In genomic region chr2L:9698923-9699493, dm6 we compare ENCODE assay signal across 1 fruit fly cellular context.
TF ChIP-seq lines count a peak whose summit lies in the region.

Pka-C1 (minus strand) TSS chr2L:9699297.

TF ChIP-seq in whole organism, embryonic, 481 proteins besides CTCF, POLR2A, EP300 and RAD21 (continued from another document and continues in another):
- no peak for TF ChIP-seq da (GFP tag; optimal IDR thresholded peaks at IDR 0.05; lab: Kevin White, UChicago)
- no peak for TF ChIP-seq gsb (GFP tag; IDR thresholded peaks at IDR 0.05; lab: Robert Waterston, UW)
- peak; percentile 18; the same call in 1 of the 2 replicates for TF ChIP-seq inv (GFP tag; IDR thresholded peaks at IDR 0.05; lab: Robert Waterston, UW; ENCODE audit: partially characterized antibody)
- TF ChIP-seq C15 (GFP tag; IDR thresholded peaks at IDR 0.05; lab: Robert Waterston, UW): 0 out of 3 replicates have a peak, but pooled peaks have one; percentile 14
- TF ChIP-seq fu2 (GFP tag; optimal IDR thresholded peaks at IDR 0.05; lab: Kevin White, UChicago): no peak
- no peak for TF ChIP-seq Scr (GFP tag; IDR thresholded peaks at IDR 0.05; lab: Robert Waterston, UW; ENCODE audit: partially characterized antibody)
- no peak for TF ChIP-seq nau (GFP tag; optimal IDR thresholded peaks at IDR 0.05; lab: Kevin White, UChicago)
- TF ChIP-seq lov (optimal IDR thresholded peaks at IDR 0.05; lab: Kevin White, UChicago): no peak
- 0 out of 3 replicates have a peak, but pooled peaks have one; percentile 24 for TF ChIP-seq lov (GFP tag; IDR thresholded peaks at IDR 0.05; lab: Robert Waterston, UW)
- no peak for TF ChIP-seq Eip74EF (GFP tag; optimal IDR thresholded peaks at IDR 0.05; lab: Kevin White, UChicago)
- no peak for TF ChIP-seq CG10959 (GFP tag; IDR thresholded peaks at IDR 0.05; lab: Robert Waterston, UW)
- TF ChIP-seq CG4328 (GFP tag; optimal IDR thresholded peaks at IDR 0.05; lab: Kevin White, UChicago): no peak
- TF ChIP-seq wdn (GFP tag; IDR thresholded peaks at IDR 0.05; lab: Robert Waterston, UW): peak; percentile 50
- no peak for TF ChIP-seq CG11723 (GFP tag; optimal IDR thresholded peaks at IDR 0.05; lab: Kevin White, UChicago)
- peak; percentile 80 for TF ChIP-seq Ets65A (GFP tag; lab: Kevin White, UChicago)
- peak; percentile 7 for TF ChIP-seq Hr3 (GFP tag; optimal IDR thresholded peaks at IDR 0.05; lab: Kevin White, UChicago)
- TF ChIP-seq jumu (GFP tag; optimal IDR thresholded peaks at IDR 0.05; lab: Kevin White, UChicago): peak; percentile 35
- no peak for TF ChIP-seq shn (GFP tag; optimal IDR thresholded peaks at IDR 0.05; lab: Kevin White, UChicago)
- TF ChIP-seq ash1 (GFP tag; optimal IDR thresholded peaks at IDR 0.05; lab: Kevin White, UChicago): no peak
- no peak for TF ChIP-seq twi (tag; optimal IDR thresholded peaks at IDR 0.05; lab: Kevin White, UChicago)
- no peak for TF ChIP-seq CG31224 (GFP tag; IDR thresholded peaks at IDR 0.05; lab: Robert Waterston, UW)
- TF ChIP-seq CG11504 (tag; optimal IDR thresholded peaks at IDR 0.05; lab: Kevin White, UChicago): peak; percentile 51
- TF ChIP-seq CoRest (tag; optimal IDR thresholded peaks at IDR 0.05; lab: Kevin White, UChicago): peak; percentile 58
- peak; percentile 65 for TF ChIP-seq Lhr (GFP tag; optimal IDR thresholded peaks at IDR 0.05; lab: Kevin White, UChicago)
- TF ChIP-seq CG4730 (GFP tag; IDR thresholded peaks at IDR 0.05; lab: Robert Waterston, UW): no peak
- peak; percentile 11 for TF ChIP-seq az2 (GFP tag; optimal IDR thresholded peaks at IDR 0.05; lab: Kevin White, UChicago)
- peak; percentile 20; the same call in 1 of the 3 replicates for TF ChIP-seq CG16813 (GFP tag; IDR thresholded peaks at IDR 0.05; lab: Robert Waterston, UW; ENCODE audit: partially characterized antibody)
- no peak; the same call in 1 of the 2 replicates for TF ChIP-seq CG10321 (GFP tag; IDR thresholded peaks at IDR 0.05; lab: Robert Waterston, UW)
- TF ChIP-seq en (GFP tag; optimal IDR thresholded peaks at IDR 0.05; lab: Kevin White, UChicago): no peak
- TF ChIP-seq Hmr (GFP tag; optimal IDR thresholded peaks at IDR 0.05; lab: Kevin White, UChicago): peak; percentile 61
- peak; percentile 69; the same call in 2 of the 3 replicates for TF ChIP-seq CG11560 (tag; IDR thresholded peaks at IDR 0.05; lab: Robert Waterston, UW)
- peak; percentile 37 for TF ChIP-seq CG9437 (GFP tag; optimal IDR thresholded peaks at IDR 0.05; lab: Kevin White, UChicago)
- TF ChIP-seq YL-1 (GFP tag; optimal IDR thresholded peaks at IDR 0.05; lab: Kevin White, UChicago): peak; percentile 28
- no peak for TF ChIP-seq Antp (GFP tag; optimal IDR thresholded peaks at IDR 0.05; lab: Kevin White, UChicago)
- TF ChIP-seq CG12104 (GFP tag; optimal IDR thresholded peaks at IDR 0.05; lab: Kevin White, UChicago): no peak
- TF ChIP-seq CG7372 (GFP tag; IDR thresholded peaks at IDR 0.05; lab: Robert Waterston, UW): no peak
- 0 out of 3 replicates have a peak, but pooled peaks have one; percentile 14 for TF ChIP-seq ase (GFP tag; IDR thresholded peaks at IDR 0.05; lab: Robert Waterston, UW)
- no peak for TF ChIP-seq danr (GFP tag; IDR thresholded peaks at IDR 0.05; lab: Robert Waterston, UW)
- TF ChIP-seq CG8359 (GFP tag; optimal IDR thresholded peaks at IDR 0.05; lab: Kevin White, UChicago; ENCODE audit: borderline replicate concordance): no peak
- no peak for TF ChIP-seq CG6854 (GFP tag; optimal IDR thresholded peaks at IDR 0.05; lab: Kevin White, UChicago)
- TF ChIP-seq toy (GFP tag; IDR thresholded peaks at IDR 0.05; lab: Robert Waterston, UW): no peak
- TF ChIP-seq Vsx1 (GFP tag; optimal IDR thresholded peaks at IDR 0.05; lab: Kevin White, UChicago): no peak
- no peak for TF ChIP-seq CG13424 (tag; optimal IDR thresholded peaks at IDR 0.05; lab: Kevin White, UChicago)
- TF ChIP-seq sc (optimal IDR thresholded peaks at IDR 0.05; lab: Kevin White, UChicago): no peak
- no peak for TF ChIP-seq sc (GFP tag; optimal IDR thresholded peaks at IDR 0.05; lab: Kevin White, UChicago)
- TF ChIP-seq eve (GFP tag; optimal IDR thresholded peaks at IDR 0.05; lab: Kevin White, UChicago): peak in 1 of 2 experiments; percentile 83
- TF ChIP-seq gcm (GFP tag; optimal IDR thresholded peaks at IDR 0.05; lab: Kevin White, UChicago): peak; percentile 77
- no peak for TF ChIP-seq CG11695 (GFP tag; IDR thresholded peaks at IDR 0.05; lab: Robert Waterston, UW)
- no peak for TF ChIP-seq zen2 (GFP tag; IDR thresholded peaks at IDR 0.05; lab: Robert Waterston, UW; ENCODE audit: partially characterized antibody)
- peak; percentile 45 for TF ChIP-seq ato (GFP tag; IDR thresholded peaks at IDR 0.05; lab: Robert Waterston, UW; ENCODE audit: partially characterized antibody)
- no peak for TF ChIP-seq ara (GFP tag; IDR thresholded peaks at IDR 0.05; lab: Robert Waterston, UW)
- TF ChIP-seq Xbp1 (GFP tag; optimal IDR thresholded peaks at IDR 0.05; lab: Kevin White, UChicago): no peak
- no peak for TF ChIP-seq CG7928 (GFP tag; optimal IDR thresholded peaks at IDR 0.05; lab: Kevin White, UChicago)
- TF ChIP-seq zen (tag; optimal IDR thresholded peaks at IDR 0.05; lab: Kevin White, UChicago): peak; percentile 54
- no peak for TF ChIP-seq CG8281 (tag; optimal IDR thresholded peaks at IDR 0.05; lab: Kevin White, UChicago)
- peak; percentile 54 for TF ChIP-seq CG10543 (GFP tag; optimal IDR thresholded peaks at IDR 0.05; lab: Kevin White, UChicago)
- TF ChIP-seq CG17361 (GFP tag; IDR thresholded peaks at IDR 0.05; lab: Robert Waterston, UW): peak; percentile 45; the same call in 1 of the 3 replicates
- no peak for TF ChIP-seq PHDP (tag; optimal IDR thresholded peaks at IDR 0.05; lab: Kevin White, UChicago)
- TF ChIP-seq NC2α (GFP tag; optimal IDR thresholded peaks at IDR 0.05; lab: Kevin White, UChicago): no peak
- no peak for TF ChIP-seq schlank (tag; optimal IDR thresholded peaks at IDR 0.05; lab: Kevin White, UChicago)
- TF ChIP-seq Awh (GFP tag; IDR thresholded peaks at IDR 0.05; lab: Robert Waterston, UW): no peak
- peak; percentile 54 for TF ChIP-seq slbo (GFP tag; IDR thresholded peaks at IDR 0.05; lab: Robert Waterston, UW)
- no peak for TF ChIP-seq eyg (GFP tag; optimal IDR thresholded peaks at IDR 0.05; lab: Kevin White, UChicago)
- no peak for TF ChIP-seq ken (GFP tag; IDR thresholded peaks at IDR 0.05; lab: Robert Waterston, UW)
- TF ChIP-seq tin (GFP tag; optimal IDR thresholded peaks at IDR 0.05; lab: Kevin White, UChicago): no peak
- TF ChIP-seq tna (GFP tag; IDR thresholded peaks at IDR 0.05; lab: Robert Waterston, UW; ENCODE audit: partially characterized antibody): peak; percentile 19; the same call in 1 of the 2 replicates
- no peak for TF ChIP-seq CG34224 (GFP tag; IDR thresholded peaks at IDR 0.05; lab: Robert Waterston, UW; ENCODE audit: partially characterized antibody)
- TF ChIP-seq TFAM (GFP tag; optimal IDR thresholded peaks at IDR 0.05; lab: Kevin White, UChicago): no peak
- TF ChIP-seq chn (GFP tag; optimal IDR thresholded peaks at IDR 0.05; lab: Kevin White, UChicago): no peak
- peak; percentile 32 for TF ChIP-seq zf30C (GFP tag; optimal IDR thresholded peaks at IDR 0.05; lab: Kevin White, UChicago)
- no peak; the same call in 1 of the 2 replicates for TF ChIP-seq stc (GFP tag; IDR thresholded peaks at IDR 0.05; lab: Robert Waterston, UW)
- TF ChIP-seq sqz (GFP tag; optimal IDR thresholded peaks at IDR 0.05; lab: Kevin White, UChicago): peak; percentile 96
- TF ChIP-seq sr (GFP tag; IDR thresholded peaks at IDR 0.05; lab: Robert Waterston, UW): peak; percentile 35; the same call in 1 of the 3 replicates
- TF ChIP-seq CG12659 (GFP tag; optimal IDR thresholded peaks at IDR 0.05; lab: Kevin White, UChicago): peak; percentile 76
- peak; percentile 17 for TF ChIP-seq CG8924 (tag; optimal IDR thresholded peaks at IDR 0.05; lab: Kevin White, UChicago)
- no peak for TF ChIP-seq CG8944 (GFP tag; optimal IDR thresholded peaks at IDR 0.05; lab: Kevin White, UChicago)
- peak; percentile 25 for TF ChIP-seq nom (GFP tag; optimal IDR thresholded peaks at IDR 0.05; lab: Kevin White, UChicago)
- no peak for TF ChIP-seq D19B (GFP tag; optimal IDR thresholded peaks at IDR 0.05; lab: Kevin White, UChicago)
- no peak for TF ChIP-seq peb (GFP tag; IDR thresholded peaks at IDR 0.05; lab: Robert Waterston, UW)
- no peak for TF ChIP-seq CG12744 (GFP tag; optimal IDR thresholded peaks at IDR 0.05; lab: Kevin White, UChicago)
- TF ChIP-seq CG2875 (GFP tag; optimal IDR thresholded peaks at IDR 0.05; lab: Kevin White, UChicago): no peak
- TF ChIP-seq Fer3 (tag; optimal IDR thresholded peaks at IDR 0.05; lab: Kevin White, UChicago): no peak
- TF ChIP-seq Ets97D (GFP tag; optimal IDR thresholded peaks at IDR 0.05; lab: Kevin White, UChicago): peak; percentile 71
- 0 out of 3 replicates have a peak, but pooled peaks have one; percentile 22 for TF ChIP-seq Aef1 (GFP tag; IDR thresholded peaks at IDR 0.05; lab: Robert Waterston, UW)
- TF ChIP-seq CG43689 (GFP tag; IDR thresholded peaks at IDR 0.05; lab: Robert Waterston, UW): no peak
- peak; percentile 59 for TF ChIP-seq Deaf1 (tag; optimal IDR thresholded peaks at IDR 0.05; lab: Kevin White, UChicago)
- TF ChIP-seq CG2199 (GFP tag; IDR thresholded peaks at IDR 0.05; lab: Robert Waterston, UW): 0 out of 3 replicates have a peak, but pooled peaks have one; percentile 49
- no peak for TF ChIP-seq vnd (GFP tag; IDR thresholded peaks at IDR 0.05; lab: Robert Waterston, UW; ENCODE audit: partially characterized antibody)
- TF ChIP-seq Dbx (GFP tag; IDR thresholded peaks at IDR 0.05; lab: Robert Waterston, UW): peak; percentile 62; the same call in 2 of the 3 replicates
- no peak; the same call in 2 of the 3 replicates for TF ChIP-seq so (GFP tag; IDR thresholded peaks at IDR 0.05; lab: Robert Waterston, UW)
- TF ChIP-seq CG31365 (tag; optimal IDR thresholded peaks at IDR 0.05; lab: Kevin White, UChicago): no peak
- no peak; the same call in 2 of the 3 replicates for TF ChIP-seq croc (GFP tag; conservative IDR thresholded peaks at IDR 0.05; lab: Robert Waterston, UW)
- no peak for TF ChIP-seq CG30403 (GFP tag; optimal IDR thresholded peaks at IDR 0.05; lab: Kevin White, UChicago)
- TF ChIP-seq Stat92E (GFP tag; optimal IDR thresholded peaks at IDR 0.05; lab: Kevin White, UChicago): no peak
- TF ChIP-seq tap (tag; optimal IDR thresholded peaks at IDR 0.05; lab: Kevin White, UChicago): no peak
- TF ChIP-seq CG11398 (GFP tag; optimal IDR thresholded peaks at IDR 0.05; lab: Kevin White, UChicago): no peak
- TF ChIP-seq abd-A (tag; optimal IDR thresholded peaks at IDR 0.05; lab: Kevin White, UChicago): peak; percentile 74
- TF ChIP-seq Elba2 (GFP tag; optimal IDR thresholded peaks at IDR 0.05; lab: Kevin White, UChicago): no peak
- TF ChIP-seq CG17912 (GFP tag; optimal IDR thresholded peaks at IDR 0.05; lab: Kevin White, UChicago): no peak
- peak; percentile 49 for TF ChIP-seq trem (tag; optimal IDR thresholded peaks at IDR 0.05; lab: Kevin White, UChicago)
- peak; percentile 17; the same call in 1 of the 2 replicates for TF ChIP-seq Rx (GFP tag; IDR thresholded peaks at IDR 0.05; lab: Robert Waterston, UW)
- no peak for TF ChIP-seq bcd (GFP tag; optimal IDR thresholded peaks at IDR 0.05; lab: Kevin White, UChicago)
- TF ChIP-seq Sry-β (GFP tag; optimal IDR thresholded peaks at IDR 0.05; lab: Kevin White, UChicago): peak; percentile 11
- TF ChIP-seq CG14441 (GFP tag; IDR thresholded peaks at IDR 0.05; lab: Robert Waterston, UW): 0 out of 2 replicates have a peak, but pooled peaks have one; percentile 23
- TF ChIP-seq sisA (GFP tag; IDR thresholded peaks at IDR 0.05; lab: Robert Waterston, UW): 0 out of 2 replicates have a peak, but pooled peaks have one; percentile 21
- no peak for TF ChIP-seq CG7271 (tag; optimal IDR thresholded peaks at IDR 0.05; lab: Kevin White, UChicago)
- no peak for TF ChIP-seq lbe (GFP tag; optimal IDR thresholded peaks at IDR 0.05; lab: Kevin White, UChicago)
- TF ChIP-seq oc (tag; optimal IDR thresholded peaks at IDR 0.05; lab: Kevin White, UChicago): no peak
- TF ChIP-seq aop (GFP tag; IDR thresholded peaks at IDR 0.05; lab: Robert Waterston, UW): 0 out of 2 replicates have a peak, but pooled peaks have one; percentile 41
- TF ChIP-seq MESR4 (GFP tag; optimal IDR thresholded peaks at IDR 0.05; lab: Kevin White, UChicago): peak; percentile 73
- TF ChIP-seq vvl (GFP tag; IDR thresholded peaks at IDR 0.05; lab: Robert Waterston, UW): peak; percentile 35
- no peak for TF ChIP-seq CG9609 (GFP tag; optimal IDR thresholded peaks at IDR 0.05; lab: Kevin White, UChicago)
- no peak for TF ChIP-seq CG8765 (GFP tag; IDR thresholded peaks at IDR 0.05; lab: Robert Waterston, UW)
- TF ChIP-seq crol (GFP tag; IDR thresholded peaks at IDR 0.05; lab: Robert Waterston, UW): no peak
- TF ChIP-seq hbn (GFP tag; IDR thresholded peaks at IDR 0.05; lab: Robert Waterston, UW; ENCODE audit: partially characterized antibody): no peak
- TF ChIP-seq vfl (GFP tag; optimal IDR thresholded peaks at IDR 0.05; lab: Kevin White, UChicago): no peak
- TF ChIP-seq hkb (optimal IDR thresholded peaks at IDR 0.05; lab: Kevin White, UChicago): no peak
- TF ChIP-seq hkb (GFP tag; IDR thresholded peaks at IDR 0.05; lab: Robert Waterston, UW): peak; percentile 40; the same call in 1 of the 2 replicates
- TF ChIP-seq nerfin-1 (tag; optimal IDR thresholded peaks at IDR 0.05; lab: Kevin White, UChicago): peak; percentile 24
- no peak for TF ChIP-seq salm (tag; optimal IDR thresholded peaks at IDR 0.05; lab: Kevin White, UChicago)
- TF ChIP-seq CG7357 (GFP tag; IDR thresholded peaks at IDR 0.05; lab: Robert Waterston, UW): no peak
- TF ChIP-seq bigmax (GFP tag; optimal IDR thresholded peaks at IDR 0.05; lab: Kevin White, UChicago): no peak
- no peak for TF ChIP-seq CG14667 (GFP tag; IDR thresholded peaks at IDR 0.05; lab: Robert Waterston, UW)
- no peak for TF ChIP-seq HLH3B (GFP tag; IDR thresholded peaks at IDR 0.05; lab: Robert Waterston, UW)
- TF ChIP-seq Side (GFP tag; optimal IDR thresholded peaks at IDR 0.05; lab: Kevin White, UChicago): no peak
- TF ChIP-seq HHEX (GFP tag; optimal IDR thresholded peaks at IDR 0.05; lab: Kevin White, UChicago): no peak
- TF ChIP-seq fd96Cb (tag; optimal IDR thresholded peaks at IDR 0.05; lab: Kevin White, UChicago): no peak
- TF ChIP-seq CG16863 (GFP tag; optimal IDR thresholded peaks at IDR 0.05; lab: Kevin White, UChicago): no peak
- TF ChIP-seq CG5245 (GFP tag; optimal IDR thresholded peaks at IDR 0.05; lab: Kevin White, UChicago): no peak
- TF ChIP-seq BEAF-32 (GFP tag; optimal IDR thresholded peaks at IDR 0.05; lab: Kevin White, UChicago): no peak
- peak; percentile 93 for TF ChIP-seq CG8478 (optimal IDR thresholded peaks at IDR 0.05; lab: Kevin White, UChicago)
- TF ChIP-seq Spps (tag; optimal IDR thresholded peaks at IDR 0.05; lab: Kevin White, UChicago): no peak
